Fruit fly (Drosophila melanogaster) Kc167 (cell line): ENCODE measurements around the gene Ipp.

ENCODE experiments used
- Myc ChIP-seq: fragments of >200 bp; optimal IDR thresholded peaks from 2 replicates; lab custom pipeline; 2017; ENCODE audit warnings: missing external identifiers
- Sin3A ChIP-seq: fragments of >200 bp; optimal IDR thresholded peaks from 2 replicates; lab custom pipeline; 2018; ENCODE audit warnings: missing external identifiers
- h ChIP-seq: fragments of >200 bp; optimal IDR thresholded peaks from 3 replicates; lab custom pipeline; 2018; ENCODE audit warnings: missing external identifiers
- insv ChIP-seq: fragments of >200 bp; optimal IDR thresholded peaks from 3 replicates; lab custom pipeline; 2018; ENCODE audit warnings: missing external identifiers
- psq ChIP-seq: fragments of >200 bp; optimal IDR thresholded peaks from 2 replicates; lab custom pipeline; 2017; ENCODE audit warnings: missing external identifiers
- ttk ChIP-seq: sonication (Bioruptor generic); optimal IDR thresholded peaks from 2 replicates; lab custom pipeline; 2017; ENCODE audit warnings: missing external identifiers

The Ipp gene

dm6 chr3R:14007550-14007949, 49.0 kb downstream of the Ipp start:
- TF ChIP-seq psq (no peak), Myc (lab: Kevin White, UChicago) (no peak), Sin3A (lab: Kevin White, UChicago) (no peak), h (lab: Kevin White, UChicago) (no peak), insv (lab: Kevin White, UChicago) (no peak), ttk (lab: Kevin White, UChicago) (no peak)

- TF ChIP-seq ttk (lab: Kevin White, UChicago) (no peak), Sin3A (lab: Kevin White, UChicago) (no peak), h (lab: Kevin White, UChicago) (no peak), insv (lab: Kevin White, UChicago) (no peak), Myc (lab: Kevin White, UChicago) (no peak), psq (no peak)
These were observed 50.3 kb downstream of the Ipp start for dm6 chr3R:14008854-14009253.

dm6 chr3R:14009643-14010042, 51.1 kb downstream of the Ipp start:
- TF ChIP-seq Myc (lab: Kevin White, UChicago) (no peak), insv (lab: Kevin White, UChicago) (no peak), ttk (lab: Kevin White, UChicago) (no peak), psq (no peak), Sin3A (lab: Kevin White, UChicago) (no peak)
